Fruit fly (Drosophila melanogaster) whole organism, prepupa: Measurements from ENCODE around the gene Rrp45.

Experiments used
- CG10631 ChIP-seq: fragments of 200-800 bp; sonication (Bioruptor generic); optimal IDR thresholded peaks from 2 replicates; lab custom pipeline; 2016; ENCODE audit warnings: missing biosample characterization, missing genetic modification characterization
- CG11294 ChIP-seq: fragments of 200-800 bp; sonication (Bioruptor generic); IDR thresholded peaks from 2 replicates; pipeline ENCODE4 v1.3.6; 2022; ENCODE audit warnings: missing biosample characterization, missing genetic modification characterization
- CG11762 ChIP-seq: fragments of 200-800 bp; sonication (Bioruptor generic); optimal IDR thresholded peaks from 3 replicates; lab custom pipeline; 2016; ENCODE audit warnings: missing biosample characterization, missing genetic modification characterization; ENCODE audit not compliant: insufficient read depth
- CG11902 ChIP-seq: fragments of 200-800 bp; sonication (Bioruptor generic); optimal IDR thresholded peaks from 3 replicates; lab custom pipeline; 2016; ENCODE audit warnings: missing biosample characterization, missing genetic modification characterization
- CG15336 ChIP-seq: fragments of 200-800 bp; sonication (Bioruptor generic); IDR thresholded peaks from 2 replicates; pipeline ENCODE4 v1.3.6; 2022; ENCODE audit warnings: missing biosample characterization, missing genetic modification characterization
- CG16779 ChIP-seq: fragments of 200-800 bp; sonication (Bioruptor generic); optimal IDR thresholded peaks from 3 replicates; lab custom pipeline; 2017; ENCODE audit warnings: missing biosample characterization, mild to moderate bottlenecking, missing genetic modification characterization
- CG3032 ChIP-seq: fragments of 200-800 bp; optimal IDR thresholded peaks from 2 replicates; lab custom pipeline; 2019; ENCODE audit warnings: missing biosample characterization, mild to moderate bottlenecking, missing genetic modification characterization, moderate library complexity
- CG31627 ChIP-seq: fragments of 200-800 bp; sonication (Bioruptor generic); optimal IDR thresholded peaks from 3 replicates; lab custom pipeline; 2016; ENCODE audit warnings: missing biosample characterization, missing genetic modification characterization
- CG32006 ChIP-seq: fragments of 200-800 bp; sonication (Bioruptor generic); optimal IDR thresholded peaks from 3 replicates; lab custom pipeline; 2017; ENCODE audit warnings: missing biosample characterization, mild to moderate bottlenecking, missing genetic modification characterization
- CG3919 ChIP-seq: fragments of 200-800 bp; sonication (Bioruptor generic); optimal IDR thresholded peaks from 3 replicates; lab custom pipeline; 2016; ENCODE audit warnings: missing biosample characterization, missing genetic modification characterization
- CG6163 ChIP-seq: fragments of 200-800 bp; sonication (Bioruptor generic); IDR thresholded peaks from 3 replicates; pipeline ENCODE4 v1.3.6; 2022; ENCODE audit warnings: missing biosample characterization, missing genetic modification characterization
- CG6792 ChIP-seq: fragments of 200-800 bp; sonication (Bioruptor generic); optimal IDR thresholded peaks from 3 replicates; lab custom pipeline; 2016; ENCODE audit warnings: missing biosample characterization, missing genetic modification characterization
- CG6808 ChIP-seq: fragments of 200-800 bp; sonication (Bioruptor generic); optimal IDR thresholded peaks from 3 replicates; lab custom pipeline; 2017; ENCODE audit warnings: missing biosample characterization, missing genetic modification characterization, mild to moderate bottlenecking, moderate library complexity, missing genetic modification reagents
- CG8119 ChIP-seq: fragments of 200-800 bp; sonication (Bioruptor generic); IDR thresholded peaks from 3 replicates; pipeline ENCODE4 v1.3.6; 2022; ENCODE audit warnings: missing biosample characterization, missing genetic modification characterization
- CG8319 ChIP-seq: fragments of 200-800 bp; sonication (Bioruptor generic); optimal IDR thresholded peaks from 3 replicates; lab custom pipeline; 2016; ENCODE audit warnings: missing biosample characterization, missing genetic modification characterization
- CG8632 ChIP-seq: fragments of 200-800 bp; sonication (Bioruptor generic); optimal IDR thresholded peaks from 3 replicates; lab custom pipeline; 2016; ENCODE audit warnings: missing biosample characterization, missing genetic modification characterization
- Eip78C ChIP-seq: fragments of 200-800 bp; sonication (Bioruptor generic); peaks from one replicate; lab custom pipeline; 2016; ENCODE audit warnings: missing biosample characterization, missing genetic modification characterization
- Ets21C ChIP-seq: fragments of 200-800 bp; sonication (Bioruptor generic); optimal IDR thresholded peaks from 3 replicates; lab custom pipeline; 2016; ENCODE audit warnings: missing biosample characterization, missing genetic modification characterization
- Hr38 ChIP-seq: sonication (Bioruptor generic); optimal IDR thresholded peaks from 2 replicates; lab custom pipeline; 2016; ENCODE audit warnings: missing biosample characterization, missing genetic modification characterization
- Hr4 ChIP-seq: fragments of 200-800 bp; sonication (Bioruptor generic); optimal IDR thresholded peaks from 3 replicates; lab custom pipeline; 2016; ENCODE audit warnings: missing biosample characterization, missing genetic modification characterization
- Lpt ChIP-seq: fragments of 200-800 bp; sonication (Bioruptor generic); optimal IDR thresholded peaks from 3 replicates; lab custom pipeline; 2016; ENCODE audit warnings: missing biosample characterization, missing genetic modification characterization
- Met ChIP-seq: fragments of 200-800 bp; sonication (Bioruptor generic); optimal IDR thresholded peaks from 3 replicates; lab custom pipeline; 2016; ENCODE audit warnings: missing biosample characterization, missing genetic modification characterization
- Sox102F ChIP-seq: fragments of 200-800 bp; sonication (Bioruptor generic); optimal IDR thresholded peaks from 2 replicates; lab custom pipeline; 2016; ENCODE audit warnings: missing biosample characterization, mild to moderate bottlenecking, missing genetic modification characterization
- achi ChIP-seq: fragments of 200-800 bp; sonication (Bioruptor generic); optimal IDR thresholded peaks from 3 replicates; lab custom pipeline; 2016; ENCODE audit warnings: missing biosample characterization, missing genetic modification characterization
- acj6 ChIP-seq: fragments of 200-800 bp; sonication (Bioruptor generic); optimal IDR thresholded peaks from 3 replicates; lab custom pipeline; 2016; ENCODE audit warnings: missing biosample characterization, missing genetic modification characterization
- dac ChIP-seq: fragments of 200-800 bp; sonication (Bioruptor generic); optimal IDR thresholded peaks from 2 replicates; lab custom pipeline; 2017; ENCODE audit warnings: missing biosample characterization, mild to moderate bottlenecking, missing genetic modification characterization
- dsx ChIP-seq: fragments of 200-800 bp; optimal IDR thresholded peaks from 3 replicates; lab custom pipeline; 2019; ENCODE audit warnings: missing biosample characterization, mild to moderate bottlenecking, missing genetic modification characterization, moderate library complexity; ENCODE audit not compliant: poor library complexity, severe bottlenecking
- eg ChIP-seq: fragments of 200-800 bp; sonication (Bioruptor generic); IDR thresholded peaks from 3 replicates; pipeline ENCODE4 v1.3.6; 2022; ENCODE audit warnings: missing biosample characterization, missing genetic modification characterization
- fd85E ChIP-seq: fragments of 200-800 bp; sonication (Bioruptor generic); optimal IDR thresholded peaks from 3 replicates; lab custom pipeline; 2016; ENCODE audit warnings: missing biosample characterization, missing genetic modification characterization
- fkh ChIP-seq: fragments of 200-800 bp; sonication (Bioruptor generic); optimal IDR thresholded peaks from 3 replicates; lab custom pipeline; 2017; ENCODE audit warnings: missing biosample characterization, mild to moderate bottlenecking, missing genetic modification characterization, moderate library complexity
- net ChIP-seq: fragments of 200-800 bp; sonication (Bioruptor generic); optimal IDR thresholded peaks from 3 replicates; lab custom pipeline; 2016; ENCODE audit warnings: missing biosample characterization, missing genetic modification characterization
- salr ChIP-seq, 2 experiments: fragments of 200-800 bp; sonication (Bioruptor generic); optimal IDR thresholded peaks; 3 replicates each; lab custom pipeline; 2016 to 2018; ENCODE audit warnings: missing biosample characterization in 2 of 2, missing genetic modification characterization in 2 of 2, mild to moderate bottlenecking in 1 of 2
- spab ChIP-seq: fragments of 200-800 bp; sonication (Bioruptor generic); optimal IDR thresholded peaks from 2 replicates; lab custom pipeline; 2017; ENCODE audit warnings: missing biosample characterization, mild to moderate bottlenecking, missing genetic modification characterization, missing genetic modification reagents
- ss ChIP-seq, 2 experiments: fragments of 200-800 bp; sonication (Bioruptor generic); optimal IDR thresholded peaks; 2 replicates in 1 of 2; 3 replicates in 1 of 2; lab custom pipeline; 2017 to 2018; ENCODE audit warnings: mild to moderate bottlenecking in 2 of 2, missing biosample characterization in 2 of 2, missing genetic modification characterization in 2 of 2, moderate library complexity in 1 of 2
- svp ChIP-seq: fragments of 200-800 bp; sonication (Bioruptor generic); peaks from one replicate; lab custom pipeline; 2016; ENCODE audit warnings: missing biosample characterization, missing genetic modification characterization
- vri ChIP-seq: fragments of 200-800 bp; sonication (Bioruptor generic); optimal IDR thresholded peaks from 3 replicates; lab custom pipeline; 2016; ENCODE audit warnings: missing biosample characterization, mild to moderate bottlenecking, missing genetic modification characterization

Rrp45 gene

dm6 chrX:16782175-16782916 lies 8.7 kb downstream of the Rrp45 start (continued):
- no peak for TF ChIP-seq dsx (GFP tag; lab: Kevin White, UChicago)
- TF ChIP-seq Met (GFP tag; lab: Kevin White, UChicago), result no peak
- no peak for TF ChIP-seq CG6808 (GFP tag; lab: Kevin White, UChicago)
- peak in 1 of 2 experiments; percentile 59 for TF ChIP-seq salr (GFP tag; optimal IDR thresholded peaks at IDR 0.05; lab: Kevin White, UChicago)
- TF ChIP-seq Eip78C, result peak; percentile 76
- peak; percentile 43; the same call in 1 of the 2 replicates for TF ChIP-seq CG11294
- no peak for TF ChIP-seq Hr38 (GFP tag; lab: Kevin White, UChicago)
- TF ChIP-seq dac (GFP tag; lab: Kevin White, UChicago), result peak; percentile 18
- no peak for TF ChIP-seq CG8632 (GFP tag; lab: Kevin White, UChicago)
- peak; percentile 56 for TF ChIP-seq Lpt (GFP tag; lab: Kevin White, UChicago)
- TF ChIP-seq CG10631, result peak; percentile 5
- TF ChIP-seq CG15336, result peak; percentile 71
- TF ChIP-seq svp, result no peak
- TF ChIP-seq CG31627 (GFP tag; lab: Kevin White, UChicago), result no peak
- TF ChIP-seq acj6 (GFP tag; lab: Kevin White, UChicago), result peak; percentile 50
- no peak for TF ChIP-seq CG11902 (GFP tag; lab: Kevin White, UChicago)
- peak; percentile 75 for TF ChIP-seq CG6163 (GFP tag; lab: Robert Waterston, UW)
- TF ChIP-seq vri (GFP tag; lab: Kevin White, UChicago), result no peak
- peak; percentile 20 for TF ChIP-seq CG6792
- TF ChIP-seq fd85E, result no peak
- TF ChIP-seq spab, result no peak

DNA sequence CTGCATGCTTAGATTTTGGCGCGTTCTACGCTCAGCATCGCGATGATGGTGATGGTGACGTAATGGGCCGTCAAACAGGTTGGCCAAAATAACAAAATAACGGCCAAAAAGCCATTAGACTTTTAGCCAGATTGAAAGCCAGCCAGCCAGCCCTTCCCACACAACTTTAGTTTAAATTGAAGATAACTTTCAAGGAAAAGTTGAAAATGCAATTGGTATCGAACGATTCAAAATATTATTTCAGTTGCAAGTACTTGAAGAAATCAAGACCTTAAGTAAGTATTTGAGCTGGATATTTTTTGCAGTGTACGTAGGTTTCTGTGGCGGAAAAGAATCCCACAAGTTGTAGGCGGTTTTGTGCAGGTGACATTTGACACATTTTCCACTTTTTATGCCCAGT lies 10.0 kb downstream of the Rrp45 start:
- TF ChIP-seq ss (GFP tag; optimal IDR thresholded peaks at IDR 0.05; lab: Kevin White, UChicago) (no peak), vri (GFP tag; lab: Kevin White, UChicago) (no peak), Sox102F (GFP tag; lab: Kevin White, UChicago) (no peak), CG8119 (GFP tag; lab: Robert Waterston, UW) (no peak), CG3919 (no peak), net (GFP tag; lab: Kevin White, UChicago) (no peak), CG11294 (no peak), CG6163 (GFP tag; lab: Robert Waterston, UW) (0 out of 3 replicates have a peak, but pooled peaks have one; percentile 7), CG15336 (peak; percentile 40; the same call in 1 of the 2 replicates), CG31627 (GFP tag; lab: Kevin White, UChicago) (no peak), achi (no peak), CG16779 (tag; lab: Kevin White, UChicago) (no peak), eg (GFP tag; lab: Robert Waterston, UW) (peak; percentile 42), fkh (GFP tag; lab: Kevin White, UChicago) (no peak), Ets21C (GFP tag; lab: Kevin White, UChicago) (no peak), CG32006 (peak; percentile 35), CG11762 (GFP tag; lab: Kevin White, UChicago) (no peak), spab (no peak), Eip78C (peak; percentile 57), CG8632 (GFP tag; lab: Kevin White, UChicago) (no peak), CG3032 (tag; lab: Kevin White, UChicago) (no peak), CG8319 (GFP tag; lab: Kevin White, UChicago) (no peak), Met (GFP tag; lab: Kevin White, UChicago) (no peak), Hr4 (GFP tag; lab: Kevin White, UChicago) (peak; percentile 8)

- TF ChIP-seq salr (GFP tag; optimal IDR thresholded peaks at IDR 0.05; lab: Kevin White, UChicago) (no peak), fkh (GFP tag; lab: Kevin White, UChicago) (peak; percentile 17)
Observed at dm6 chrX:16780244-16780643, 10.8 kb downstream of the Rrp45 start.
